Worm (Caenorhabditis elegans): ENCODE data around the gene cyd-1.
"Not testable (repeated sequence)": the region's sequence is repeated elsewhere in the genome, so short reads cannot be mapped to it uniquely, and the experiment has no call there.

- not testable (repeated sequence) for TF ChIP-seq med-1 (GFP tag; optimal IDR thresholded peaks at IDR 0.05; ENCODE audit: insufficient read depth); ref-1 (GFP tag; conservative IDR thresholded peaks at IDR 0.05); flt-1 (GFP tag; IDR thresholded peaks at IDR 0.05); klf-2 (GFP tag; conservative IDR thresholded peaks at IDR 0.05); tab-1 (GFP tag; IDR thresholded peaks at IDR 0.05); T22C8.4 (GFP tag; IDR thresholded peaks at IDR 0.05); ztf-23 (GFP tag; IDR thresholded peaks at IDR 0.05); ztf-29 (GFP tag; IDR thresholded peaks at IDR 0.05)
These were observed 51.3 kb downstream of the cyd-1 start, which contains the start of gene F18A11.2 for ce11 chrII:13031649-13032191.
